Fruit fly (Drosophila melanogaster) whole organism, prepupa: Measurements from ENCODE around the gene Cyp313a2.
A peak's percentile ranks its signal among the peaks of the same experiment; 100 is the strongest.

Source experiments
- CG11902 ChIP-seq: fragments of 200-800 bp; sonication (Bioruptor generic); optimal IDR thresholded peaks from 3 replicates; lab custom pipeline; 2016; ENCODE audit warnings: missing biosample characterization, missing genetic modification characterization
- CG1621 ChIP-seq: fragments of 200-800 bp; sonication (Bioruptor generic); optimal IDR thresholded peaks from 3 replicates; lab custom pipeline; 2018; ENCODE audit warnings: missing biosample characterization, mild to moderate bottlenecking, missing genetic modification characterization
- CG16779 ChIP-seq: fragments of 200-800 bp; sonication (Bioruptor generic); optimal IDR thresholded peaks from 3 replicates; lab custom pipeline; 2017; ENCODE audit warnings: missing biosample characterization, mild to moderate bottlenecking, missing genetic modification characterization
- CG3032 ChIP-seq: fragments of 200-800 bp; optimal IDR thresholded peaks from 2 replicates; lab custom pipeline; 2019; ENCODE audit warnings: missing biosample characterization, mild to moderate bottlenecking, missing genetic modification characterization, moderate library complexity
- CG31627 ChIP-seq: fragments of 200-800 bp; sonication (Bioruptor generic); optimal IDR thresholded peaks from 3 replicates; lab custom pipeline; 2016; ENCODE audit warnings: missing biosample characterization, missing genetic modification characterization
- CG34406 ChIP-seq: fragments of 200-800 bp; sonication (Bioruptor generic); optimal IDR thresholded peaks from 3 replicates; lab custom pipeline; 2016; ENCODE audit warnings: missing biosample characterization, missing genetic modification characterization
- CG3919 ChIP-seq: fragments of 200-800 bp; sonication (Bioruptor generic); optimal IDR thresholded peaks from 3 replicates; lab custom pipeline; 2016; ENCODE audit warnings: missing biosample characterization, missing genetic modification characterization
- CG6163 ChIP-seq: fragments of 200-800 bp; sonication (Bioruptor generic); IDR thresholded peaks from 3 replicates; pipeline ENCODE4 v1.3.6; 2022; ENCODE audit warnings: missing biosample characterization, missing genetic modification characterization
- CG6854 ChIP-seq: fragments of 200-800 bp; sonication (Bioruptor generic); optimal IDR thresholded peaks from 2 replicates; lab custom pipeline; 2017; ENCODE audit warnings: missing biosample characterization, mild to moderate bottlenecking, missing genetic modification characterization
- CG8119 ChIP-seq: fragments of 200-800 bp; sonication (Bioruptor generic); IDR thresholded peaks from 3 replicates; pipeline ENCODE4 v1.3.6; 2022; ENCODE audit warnings: missing biosample characterization, missing genetic modification characterization
- CG8319 ChIP-seq: fragments of 200-800 bp; sonication (Bioruptor generic); optimal IDR thresholded peaks from 3 replicates; lab custom pipeline; 2016; ENCODE audit warnings: missing biosample characterization, missing genetic modification characterization
- CG8632 ChIP-seq: fragments of 200-800 bp; sonication (Bioruptor generic); optimal IDR thresholded peaks from 3 replicates; lab custom pipeline; 2016; ENCODE audit warnings: missing biosample characterization, missing genetic modification characterization
- CG9139 ChIP-seq: fragments of 200-800 bp; sonication (Bioruptor generic); optimal IDR thresholded peaks from 3 replicates; lab custom pipeline; 2017; ENCODE audit warnings: missing biosample characterization, mild to moderate bottlenecking, missing genetic modification characterization
- Eip75B ChIP-seq: fragments of 200-800 bp; sonication (Bioruptor generic); optimal IDR thresholded peaks from 3 replicates; lab custom pipeline; 2016; ENCODE audit warnings: missing biosample characterization, missing genetic modification characterization
- Eip78C ChIP-seq: fragments of 200-800 bp; sonication (Bioruptor generic); peaks from one replicate; lab custom pipeline; 2016; ENCODE audit warnings: missing biosample characterization, missing genetic modification characterization
- Eip93F ChIP-seq: fragments of 200-800 bp; sonication (Bioruptor generic); optimal IDR thresholded peaks from 2 replicates; lab custom pipeline; 2016; ENCODE audit warnings: missing biosample characterization, mild to moderate bottlenecking, missing genetic modification characterization
- Ets21C ChIP-seq: fragments of 200-800 bp; sonication (Bioruptor generic); optimal IDR thresholded peaks from 3 replicates; lab custom pipeline; 2016; ENCODE audit warnings: missing biosample characterization, missing genetic modification characterization
- Gug ChIP-seq: fragments of 200-800 bp; sonication (Bioruptor generic); IDR thresholded peaks from 2 replicates; pipeline ENCODE4 v1.3.6; 2022; ENCODE audit warnings: missing biosample characterization, missing genetic modification characterization
- Hr38 ChIP-seq: sonication (Bioruptor generic); optimal IDR thresholded peaks from 2 replicates; lab custom pipeline; 2016; ENCODE audit warnings: missing biosample characterization, missing genetic modification characterization
- Met ChIP-seq: fragments of 200-800 bp; sonication (Bioruptor generic); optimal IDR thresholded peaks from 3 replicates; lab custom pipeline; 2016; ENCODE audit warnings: missing biosample characterization, missing genetic modification characterization
- OdsH ChIP-seq: fragments of 200-800 bp; sonication (Bioruptor generic); optimal IDR thresholded peaks from 3 replicates; lab custom pipeline; 2016; ENCODE audit warnings: missing biosample characterization, missing genetic modification characterization
- Sox102F ChIP-seq: fragments of 200-800 bp; sonication (Bioruptor generic); optimal IDR thresholded peaks from 2 replicates; lab custom pipeline; 2016; ENCODE audit warnings: missing biosample characterization, mild to moderate bottlenecking, missing genetic modification characterization
- Sox15 ChIP-seq: fragments of 200-800 bp; sonication (Bioruptor generic); optimal IDR thresholded peaks from 3 replicates; lab custom pipeline; 2016; ENCODE audit warnings: missing biosample characterization, missing genetic modification characterization
- acj6 ChIP-seq: fragments of 200-800 bp; sonication (Bioruptor generic); optimal IDR thresholded peaks from 3 replicates; lab custom pipeline; 2016; ENCODE audit warnings: missing biosample characterization, missing genetic modification characterization
- cyc ChIP-seq: fragments of 200-800 bp; sonication (Bioruptor generic); optimal IDR thresholded peaks from 3 replicates; lab custom pipeline; 2016; ENCODE audit warnings: missing biosample characterization, missing genetic modification characterization
- dac ChIP-seq: fragments of 200-800 bp; sonication (Bioruptor generic); optimal IDR thresholded peaks from 2 replicates; lab custom pipeline; 2017; ENCODE audit warnings: missing biosample characterization, mild to moderate bottlenecking, missing genetic modification characterization
- dsx ChIP-seq: fragments of 200-800 bp; optimal IDR thresholded peaks from 3 replicates; lab custom pipeline; 2019; ENCODE audit warnings: missing biosample characterization, mild to moderate bottlenecking, missing genetic modification characterization, moderate library complexity; ENCODE audit not compliant: poor library complexity, severe bottlenecking
- eg ChIP-seq: fragments of 200-800 bp; sonication (Bioruptor generic); IDR thresholded peaks from 3 replicates; pipeline ENCODE4 v1.3.6; 2022; ENCODE audit warnings: missing biosample characterization, missing genetic modification characterization
- esn ChIP-seq: fragments of 200-800 bp; sonication (Bioruptor generic); optimal IDR thresholded peaks from 2 replicates; lab custom pipeline; 2016; ENCODE audit warnings: missing biosample characterization, mild to moderate bottlenecking, missing genetic modification characterization, moderate library complexity
- pdm3 ChIP-seq: fragments of 200-800 bp; sonication (Bioruptor generic); optimal IDR thresholded peaks from 3 replicates; lab custom pipeline; 2016; ENCODE audit warnings: missing biosample characterization, missing genetic modification characterization
- ss ChIP-seq, 2 experiments: fragments of 200-800 bp; sonication (Bioruptor generic); optimal IDR thresholded peaks; 2 replicates in 1 of 2; 3 replicates in 1 of 2; lab custom pipeline; 2017 to 2018; ENCODE audit warnings: mild to moderate bottlenecking in 2 of 2, missing biosample characterization in 2 of 2, missing genetic modification characterization in 2 of 2, moderate library complexity in 1 of 2
- svp ChIP-seq: fragments of 200-800 bp; sonication (Bioruptor generic); peaks from one replicate; lab custom pipeline; 2016; ENCODE audit warnings: missing biosample characterization, missing genetic modification characterization

The Cyp313a2 gene

DNA sequence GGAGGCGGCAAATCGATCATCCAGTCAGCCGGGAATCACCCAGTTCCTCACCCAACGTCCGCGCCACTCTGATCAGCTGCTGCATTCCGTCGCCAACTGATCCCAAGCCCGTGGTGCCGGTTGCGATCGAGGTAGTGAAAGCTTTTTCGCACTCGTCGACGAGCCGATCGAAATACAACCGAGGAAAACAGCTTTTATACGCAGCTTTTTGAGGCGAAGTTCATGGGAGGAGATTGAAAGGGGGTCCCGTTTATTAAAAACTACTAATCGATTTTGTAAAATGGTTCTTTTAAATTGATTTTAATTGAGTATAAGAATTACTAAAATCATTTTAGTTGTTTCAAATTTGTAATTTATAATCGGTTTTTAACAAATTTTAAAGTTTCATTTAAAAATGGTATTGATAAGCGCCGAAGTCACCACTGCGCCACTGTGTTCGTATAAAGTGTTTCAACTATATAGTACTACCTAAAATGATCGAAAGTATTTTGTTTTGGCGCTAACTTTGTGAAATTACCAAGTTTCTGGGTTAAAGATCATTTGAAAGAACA lies 15.3 kb downstream of the Cyp313a2 start, which contains the start of gene CG4860 (continued):
- TF ChIP-seq CG9139 (no peak), esn (GFP tag; lab: Kevin White, UChicago) (peak; percentile 94), dsx (no peak), CG31627 (GFP tag; lab: Kevin White, UChicago) (peak; percentile 89), Ets21C (GFP tag; lab: Kevin White, UChicago) (peak; percentile 83), Eip75B (GFP tag; lab: Kevin White, UChicago) (peak; percentile 91), CG6854 (GFP tag; lab: Kevin White, UChicago) (peak; percentile 41), CG8119 (peak; percentile 91)

DNA sequence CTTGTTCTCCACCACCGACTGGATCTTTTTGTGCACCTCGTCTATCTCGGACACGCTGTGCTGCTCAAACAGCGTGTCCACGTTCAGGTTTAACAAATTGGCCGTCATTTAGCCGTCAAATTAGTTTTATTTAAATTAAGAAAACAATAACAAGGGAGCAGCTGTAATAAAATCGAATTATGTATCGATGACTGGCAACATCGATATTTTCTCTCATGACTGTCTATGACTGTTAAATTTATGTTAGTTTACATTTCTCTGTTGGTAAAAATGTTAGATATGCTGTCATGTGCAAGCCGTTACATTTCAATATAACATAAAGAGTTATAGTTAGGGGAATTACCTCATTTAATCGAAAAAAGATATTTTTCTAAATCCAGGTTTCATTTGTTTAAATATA lies 17.2 kb downstream of the Cyp313a2 start, which contains the start of gene Cog1:
TSS of gene Cog1 (minus strand) at position 190 of the 400 bp plus-strand sequence.
- peak; percentile 13 for TF ChIP-seq svp (GFP tag; lab: Kevin White, UChicago)
- TF ChIP-seq CG31627 (GFP tag; lab: Kevin White, UChicago): no peak
- TF ChIP-seq, all 60 proteins: peak for 1

DNA sequence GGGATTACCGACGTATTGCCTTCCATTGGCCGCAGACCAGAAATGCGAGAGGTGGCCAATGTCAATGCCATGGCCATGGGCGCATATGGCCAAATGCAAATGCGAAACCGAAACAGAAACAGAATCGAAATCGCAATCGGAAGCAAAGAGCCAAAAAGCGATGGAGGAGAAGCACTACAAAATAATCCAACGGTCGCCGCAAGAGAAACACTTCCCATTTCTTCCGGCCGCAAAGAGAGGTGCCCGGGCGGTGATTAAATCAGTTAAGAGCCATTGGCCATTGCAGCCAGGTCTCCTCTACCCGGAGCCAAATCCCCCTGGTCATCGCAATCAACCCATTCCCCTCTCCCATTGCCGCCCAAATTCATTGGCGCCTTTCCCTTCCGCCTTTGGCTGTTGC lies 22.5 kb downstream of the Cyp313a2 start, which contains the start of gene CG14742:
TSS of gene CG14742 (plus strand) at position 301 of the 400 bp plus-strand sequence.
- TF ChIP-seq CG16779 (tag; lab: Kevin White, UChicago): no peak
- TF ChIP-seq Sox15 (GFP tag; lab: Kevin White, UChicago): no peak
- TF ChIP-seq OdsH: no peak
- TF ChIP-seq Met (GFP tag; lab: Kevin White, UChicago): no peak
- no peak for TF ChIP-seq Eip75B (GFP tag; lab: Kevin White, UChicago)
- TF ChIP-seq CG31627 (GFP tag; lab: Kevin White, UChicago): no peak
- TF ChIP-seq CG3032 (tag; lab: Kevin White, UChicago): no peak
- no peak for TF ChIP-seq Eip93F
- no peak for TF ChIP-seq Gug
- TF ChIP-seq CG8119: no peak
- no peak for TF ChIP-seq CG9139
- no peak for TF ChIP-seq CG34406 (GFP tag; lab: Kevin White, UChicago)
- TF ChIP-seq CG1621 (tag; lab: Kevin White, UChicago): no peak
- no peak for TF ChIP-seq eg (GFP tag; lab: Robert Waterston, UW)
- TF ChIP-seq pdm3 (GFP tag; lab: Kevin White, UChicago): no peak
- TF ChIP-seq dsx: no peak

DNA sequence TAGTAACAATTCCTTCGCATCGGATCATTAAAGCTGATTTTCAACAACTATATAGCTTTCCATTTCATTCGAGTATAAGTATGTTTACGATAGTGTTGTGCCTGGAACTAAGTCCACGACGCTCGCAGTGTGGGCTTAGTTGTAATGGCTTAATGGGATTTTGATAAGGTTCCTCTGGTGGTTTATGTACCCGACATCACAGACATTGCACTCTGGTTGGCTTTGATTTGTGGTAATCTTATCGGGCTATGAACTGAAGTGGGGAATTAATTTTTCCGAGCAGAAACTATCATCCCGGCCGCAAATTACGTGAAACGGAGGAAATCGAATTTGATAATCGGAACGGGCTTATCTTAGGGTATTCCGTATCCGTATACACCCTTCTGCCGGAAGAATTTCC lies 25.2 kb downstream of the Cyp313a2 start:
- TF ChIP-seq CG31627 (GFP tag; lab: Kevin White, UChicago) (no peak), acj6 (no peak), dac (GFP tag; lab: Kevin White, UChicago) (no peak), CG6163 (no peak), Eip78C (GFP tag; lab: Kevin White, UChicago) (no peak), CG3919 (GFP tag; lab: Kevin White, UChicago) (no peak), cyc (GFP tag; lab: Kevin White, UChicago) (no peak), dsx (no peak), CG8632 (GFP tag; lab: Kevin White, UChicago) (no peak), Eip75B (GFP tag; lab: Kevin White, UChicago) (no peak), ss (GFP tag; optimal IDR thresholded peaks at IDR 0.05; lab: Kevin White, UChicago) (no peak)
- TF ChIP-seq, all 60 proteins: peak for 0

DNA sequence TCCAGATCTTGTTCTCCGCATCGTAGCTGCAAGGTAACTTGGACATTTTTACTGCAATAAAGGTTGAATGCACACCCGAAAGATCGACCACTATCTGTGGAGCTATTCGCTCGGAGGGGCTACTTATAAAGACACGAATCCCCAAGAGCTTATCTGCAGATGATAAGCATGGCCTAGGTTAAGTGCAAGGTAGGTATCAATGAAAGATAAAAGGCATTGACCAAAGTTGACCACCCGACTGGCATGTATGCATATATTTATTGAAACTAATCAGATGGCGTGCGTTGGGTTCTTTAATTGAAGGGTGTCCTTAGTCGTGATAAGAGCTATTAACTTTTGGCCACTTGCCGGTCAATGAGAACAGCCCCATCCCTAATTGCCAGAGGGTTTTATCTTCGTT lies 26.4 kb downstream of the Cyp313a2 start, which contains the start of gene CG4830:
TSS of gene CG4830 (minus strand) at position 101 of the 400 bp plus-strand sequence.
- TF ChIP-seq Sox102F (GFP tag; lab: Kevin White, UChicago) (no peak), svp (GFP tag; lab: Kevin White, UChicago) (peak; percentile 41), Sox15 (GFP tag; lab: Kevin White, UChicago) (no peak), CG11902 (GFP tag; lab: Kevin White, UChicago) (no peak), CG1621 (tag; lab: Kevin White, UChicago) (no peak)

DNA sequence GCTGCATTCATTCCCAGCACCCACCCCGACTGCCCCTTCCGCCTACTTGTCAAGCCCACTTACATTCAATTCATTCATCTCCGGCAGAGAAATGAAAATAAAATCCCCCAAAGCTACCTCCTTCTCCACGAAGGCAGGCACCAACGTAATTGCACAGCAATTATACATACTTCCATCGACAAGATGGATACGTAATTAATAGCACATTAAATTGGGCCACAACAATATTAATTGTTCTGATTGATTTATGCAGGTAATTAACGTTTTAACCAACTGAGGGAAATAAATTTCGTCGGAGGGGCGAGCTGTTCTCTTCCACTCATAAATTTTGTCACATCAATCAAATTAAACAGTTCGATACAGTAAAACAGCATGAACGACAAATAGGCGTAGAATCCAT lies 39.1 kb downstream of the Cyp313a2 start, which contains the start of gene Adk1:
TSS of gene Adk1 (plus strand) at position 301 of the 400 bp plus-strand sequence.
- TF ChIP-seq CG8319 (GFP tag; lab: Kevin White, UChicago): no peak
- TF ChIP-seq Hr38 (GFP tag; lab: Kevin White, UChicago): no peak
- TF ChIP-seq CG16779 (tag; lab: Kevin White, UChicago): no peak
- TF ChIP-seq eg (GFP tag; lab: Robert Waterston, UW): no peak
